Fruit fly (Drosophila melanogaster) whole organism, adult: ENCODE results near the gene hth.

ENCODE experiments used
- CG11617 ChIP-seq: fragments of 200-800 bp; sonication (Bioruptor generic); optimal IDR thresholded peaks from 2 replicates; lab custom pipeline; 2017; ENCODE audit warnings: mild to moderate bottlenecking, missing biosample characterization, missing genetic modification reagents, missing genetic modification characterization
- CG12768 ChIP-seq: fragments of 200-800 bp; sonication (Bioruptor generic); optimal IDR thresholded peaks from 2 replicates; lab custom pipeline; 2017; ENCODE audit warnings: missing biosample characterization, missing genetic modification characterization, mild to moderate bottlenecking, moderate library complexity, missing genetic modification reagents
- CG14711 ChIP-seq: fragments of 200-800 bp; sonication (Bioruptor generic); optimal IDR thresholded peaks from 2 replicates; lab custom pipeline; 2018; ENCODE audit warnings: missing biosample characterization, mild to moderate bottlenecking, missing genetic modification characterization, moderate library complexity
- CG1620 ChIP-seq: fragments of 200-800 bp; sonication (Bioruptor generic); optimal IDR thresholded peaks from 2 replicates; lab custom pipeline; 2016; ENCODE audit warnings: missing biosample characterization, missing genetic modification characterization
- CG33017 ChIP-seq: fragments of 200-800 bp; sonication (Bioruptor generic); optimal IDR thresholded peaks from 2 replicates; lab custom pipeline; 2018; ENCODE audit warnings: missing biosample characterization, mild to moderate bottlenecking, missing genetic modification characterization, moderate library complexity
- CG5204 ChIP-seq: fragments of 200-800 bp; sonication (Bioruptor generic); optimal IDR thresholded peaks from 2 replicates; lab custom pipeline; 2016; ENCODE audit warnings: missing biosample characterization, missing genetic modification characterization
- CG7045 ChIP-seq: fragments of 200-800 bp; sonication (Bioruptor generic); optimal IDR thresholded peaks from 2 replicates; lab custom pipeline; 2017; ENCODE audit warnings: missing biosample characterization, mild to moderate bottlenecking, missing genetic modification characterization
- CG7101 ChIP-seq: fragments of 200-800 bp; sonication (Bioruptor generic); optimal IDR thresholded peaks from 2 replicates; lab custom pipeline; 2018; ENCODE audit warnings: missing biosample characterization, mild to moderate bottlenecking, missing genetic modification characterization, moderate library complexity
- Clk ChIP-seq: fragments of 200-800 bp; sonication (Bioruptor generic); optimal IDR thresholded peaks from 2 replicates; lab custom pipeline; 2017; ENCODE audit warnings: missing biosample characterization, missing genetic modification characterization
- Crg-1 ChIP-seq: fragments of 200-800 bp; sonication (Bioruptor generic); optimal IDR thresholded peaks from 2 replicates; lab custom pipeline; 2016; ENCODE audit warnings: missing biosample characterization, missing genetic modification characterization
- Hr96 ChIP-seq: fragments of 200-800 bp; sonication (Bioruptor generic); optimal IDR thresholded peaks from 2 replicates; lab custom pipeline; 2016; ENCODE audit warnings: missing biosample characterization, missing genetic modification characterization
- Mnt ChIP-seq: fragments of 200-800 bp; sonication (Bioruptor generic); optimal IDR thresholded peaks from 2 replicates; lab custom pipeline; 2016; ENCODE audit warnings: missing biosample characterization, mild to moderate bottlenecking, missing genetic modification characterization
- bab1 ChIP-seq: fragments of 200-800 bp; sonication (Bioruptor generic); optimal IDR thresholded peaks from 3 replicates; lab custom pipeline; 2019; ENCODE audit warnings: missing biosample characterization, mild to moderate bottlenecking, missing genetic modification characterization, moderate library complexity
- cic ChIP-seq: fragments of 200-800 bp; sonication (Bioruptor generic); optimal IDR thresholded peaks from 2 replicates; lab custom pipeline; 2017; ENCODE audit warnings: missing biosample characterization, mild to moderate bottlenecking, missing genetic modification characterization, moderate library complexity
- cnc ChIP-seq, 2 experiments: fragments of >200 bp; optimal IDR thresholded peaks; 2 replicates each; lab custom pipeline; 2017
- kay ChIP-seq: fragments of 200-800 bp; sonication (Bioruptor generic); peaks from one replicate; lab custom pipeline; 2016; ENCODE audit warnings: missing biosample characterization, missing genetic modification characterization, borderline replicate concordance
- ovo ChIP-seq: fragments of 200-800 bp; sonication (Bioruptor generic); optimal IDR thresholded peaks from 2 replicates; lab custom pipeline; 2016; ENCODE audit warnings: missing biosample characterization, missing genetic modification characterization
- pad ChIP-seq: fragments of 200-800 bp; sonication (Bioruptor generic); optimal IDR thresholded peaks from 3 replicates; lab custom pipeline; 2017; ENCODE audit warnings: missing biosample characterization, missing genetic modification characterization, mild to moderate bottlenecking, moderate library complexity, missing genetic modification reagents
- tj ChIP-seq: fragments of 200-800 bp; sonication (Bioruptor generic); optimal IDR thresholded peaks from 3 replicates; lab custom pipeline; 2017; ENCODE audit warnings: missing biosample characterization, mild to moderate bottlenecking, missing genetic modification characterization, moderate library complexity
- toe ChIP-seq: fragments of 200-800 bp; sonication (Bioruptor generic); optimal IDR thresholded peaks from 2 replicates; lab custom pipeline; 2016; ENCODE audit warnings: missing biosample characterization, missing genetic modification characterization

hth gene

dm6 chr3R:10592820-10593219 lies 46.5 kb downstream of the hth start:
- no peak for TF ChIP-seq cnc (optimal IDR thresholded peaks at IDR 0.05; lab: Kevin White, UChicago)
- TF ChIP-seq CG5204 (GFP tag; lab: Kevin White, UChicago): no peak
- no peak for TF ChIP-seq tj (GFP tag; lab: Kevin White, UChicago)
- TF ChIP-seq CG7045 (GFP tag; lab: Kevin White, UChicago): no peak
- TF ChIP-seq CG33017 (tag; lab: Kevin White, UChicago): no peak
- no peak for TF ChIP-seq CG12768 (GFP tag; lab: Kevin White, UChicago)
- TF ChIP-seq CG1620 (GFP tag; lab: Kevin White, UChicago): no peak
- no peak for TF ChIP-seq CG7101 (tag; lab: Kevin White, UChicago)
- TF ChIP-seq CG11617 (GFP tag; lab: Kevin White, UChicago): no peak
- TF ChIP-seq CG14711 (tag; lab: Kevin White, UChicago): no peak
- TF ChIP-seq toe (GFP tag; lab: Kevin White, UChicago): no peak
- no peak for TF ChIP-seq Mnt (GFP tag; lab: Kevin White, UChicago)
- TF ChIP-seq cic (GFP tag; lab: Kevin White, UChicago): no peak
- no peak for TF ChIP-seq Hr96 (GFP tag; lab: Kevin White, UChicago)
- TF ChIP-seq Crg-1 (GFP tag; lab: Kevin White, UChicago): no peak
- no peak for TF ChIP-seq bab1
- TF ChIP-seq ovo: no peak

- TF ChIP-seq toe (GFP tag; lab: Kevin White, UChicago): no peak
- TF ChIP-seq bab1: no peak
- no peak for TF ChIP-seq CG7101 (tag; lab: Kevin White, UChicago)
- TF ChIP-seq CG33017 (tag; lab: Kevin White, UChicago): no peak
- TF ChIP-seq ovo: no peak
- TF ChIP-seq CG1620 (GFP tag; lab: Kevin White, UChicago): no peak
- TF ChIP-seq CG12768 (GFP tag; lab: Kevin White, UChicago): no peak
- no peak for TF ChIP-seq tj (GFP tag; lab: Kevin White, UChicago)
- TF ChIP-seq CG7045 (GFP tag; lab: Kevin White, UChicago): no peak
- no peak for TF ChIP-seq cnc (optimal IDR thresholded peaks at IDR 0.05; lab: Kevin White, UChicago)
These were observed 47.9 kb downstream of the hth start for dm6 chr3R:10591464-10591863.

dm6 chr3R:10590077-10590476 lies 49.3 kb downstream of the hth start:
- TF ChIP-seq bab1 (no peak), Mnt (GFP tag; lab: Kevin White, UChicago) (no peak), CG11617 (GFP tag; lab: Kevin White, UChicago) (no peak)

- TF ChIP-seq tj (GFP tag; lab: Kevin White, UChicago): no peak
- TF ChIP-seq toe (GFP tag; lab: Kevin White, UChicago): no peak
- TF ChIP-seq CG33017 (tag; lab: Kevin White, UChicago): no peak
- no peak for TF ChIP-seq Mnt (GFP tag; lab: Kevin White, UChicago)
- no peak for TF ChIP-seq CG7101 (tag; lab: Kevin White, UChicago)
- TF ChIP-seq Crg-1 (GFP tag; lab: Kevin White, UChicago): no peak
- no peak for TF ChIP-seq kay
- TF ChIP-seq Hr96 (GFP tag; lab: Kevin White, UChicago): no peak
- no peak for TF ChIP-seq pad (GFP tag; lab: Kevin White, UChicago)
- TF ChIP-seq CG1620 (GFP tag; lab: Kevin White, UChicago): no peak
- no peak for TF ChIP-seq CG11617 (GFP tag; lab: Kevin White, UChicago)
- TF ChIP-seq cnc (optimal IDR thresholded peaks at IDR 0.05; lab: Kevin White, UChicago): no peak
- no peak for TF ChIP-seq CG14711 (tag; lab: Kevin White, UChicago)
- no peak for TF ChIP-seq Clk
- TF ChIP-seq CG5204 (GFP tag; lab: Kevin White, UChicago): no peak
- no peak for TF ChIP-seq ovo
These were observed 50.5 kb downstream of the hth start for dm6 chr3R:10588613-10589561.

- no peak for TF ChIP-seq pad (GFP tag; lab: Kevin White, UChicago)
- no peak for TF ChIP-seq CG7045 (GFP tag; lab: Kevin White, UChicago)
- no peak for TF ChIP-seq CG14711 (tag; lab: Kevin White, UChicago)
- no peak for TF ChIP-seq cic (GFP tag; lab: Kevin White, UChicago)
- TF ChIP-seq CG12768 (GFP tag; lab: Kevin White, UChicago): no peak
- TF ChIP-seq CG1620 (GFP tag; lab: Kevin White, UChicago): no peak
- TF ChIP-seq CG5204 (GFP tag; lab: Kevin White, UChicago): no peak
- TF ChIP-seq Clk: no peak
- no peak for TF ChIP-seq Hr96 (GFP tag; lab: Kevin White, UChicago)
These were observed 51.9 kb downstream of the hth start for dm6 chr3R:10587427-10587826.

- TF ChIP-seq CG5204 (GFP tag; lab: Kevin White, UChicago) (no peak), Clk (no peak), pad (GFP tag; lab: Kevin White, UChicago) (no peak)
These were observed 54.5 kb downstream of the hth start for dm6 chr3R:10584871-10585270.
